Worm (Caenorhabditis elegans) whole organism, dauer: ENCODE results near the gene cup-14.

Experiments
- unc-62 ChIP-seq: sonication (generic microtip); optimal IDR thresholded peaks from 2 replicates; lab custom pipeline; 2017; ENCODE audit warnings: missing biosample characterization, missing genetic modification reagents, missing genetic modification characterization

cup-14 gene

DNA sequence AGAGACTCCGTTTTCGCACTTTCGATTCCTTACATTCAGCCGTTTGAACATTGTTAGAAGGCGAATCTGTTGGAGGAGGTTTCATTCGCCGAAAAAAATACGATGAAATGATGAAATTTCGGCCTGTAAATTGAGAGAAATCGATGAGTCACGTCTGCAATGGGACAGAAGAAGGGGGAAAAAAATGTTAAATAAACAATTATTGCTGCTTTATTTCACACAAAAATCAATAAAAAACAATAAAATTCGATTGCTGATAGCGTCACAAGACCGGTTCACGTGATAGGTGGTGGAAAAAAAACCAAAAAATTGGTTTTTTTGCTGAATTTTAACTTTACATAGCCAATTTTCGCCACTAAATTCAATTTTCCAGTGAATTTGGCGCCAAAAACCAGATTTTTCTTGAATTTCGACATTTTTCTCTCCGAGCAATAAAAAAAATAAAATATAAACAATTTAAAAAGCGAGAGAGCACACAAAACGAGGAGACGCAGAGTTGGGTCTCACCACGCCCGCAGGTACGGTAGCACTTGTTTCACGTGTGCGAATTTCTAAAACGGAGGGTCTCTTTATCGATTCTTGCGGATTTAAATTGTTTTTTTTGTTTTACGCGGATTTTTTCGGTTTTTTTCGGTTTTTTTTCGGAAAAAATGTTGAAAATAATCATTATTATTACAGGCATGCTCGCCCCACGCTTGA lies at the start of gene cup-14, which contains the start of gene ndub-8:
cup-14 (minus strand) TSS at position 51 of the 699 bp plus-strand sequence.
ndub-8 (plus strand) TSS at position 679 of the 699 bp plus-strand sequence.
- no peak for TF ChIP-seq unc-62 (GFP tag; lab: Kevin White, UChicago)

DNA sequence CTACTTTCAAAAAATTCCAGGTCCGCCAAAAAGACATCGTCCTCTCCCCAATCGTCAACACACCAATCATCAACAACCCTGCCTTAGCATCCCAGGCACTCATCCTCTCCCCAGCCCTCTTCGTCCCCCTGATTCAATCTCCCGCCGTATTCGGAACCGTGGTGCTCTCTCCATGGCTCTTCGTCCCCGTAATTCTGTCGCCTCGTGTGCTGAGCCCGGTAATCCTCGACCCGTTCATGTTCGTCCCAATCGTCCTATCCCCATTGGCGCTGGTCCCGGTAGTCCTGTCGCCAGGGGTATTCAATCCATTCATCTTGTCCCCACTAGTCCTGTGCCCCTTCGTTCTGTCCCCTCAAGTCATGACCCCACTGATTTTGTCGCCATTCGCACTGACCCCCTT lies 47.1 kb upstream of the cup-14 start:
- TF ChIP-seq unc-62 (GFP tag; lab: Kevin White, UChicago) = no peak

DNA sequence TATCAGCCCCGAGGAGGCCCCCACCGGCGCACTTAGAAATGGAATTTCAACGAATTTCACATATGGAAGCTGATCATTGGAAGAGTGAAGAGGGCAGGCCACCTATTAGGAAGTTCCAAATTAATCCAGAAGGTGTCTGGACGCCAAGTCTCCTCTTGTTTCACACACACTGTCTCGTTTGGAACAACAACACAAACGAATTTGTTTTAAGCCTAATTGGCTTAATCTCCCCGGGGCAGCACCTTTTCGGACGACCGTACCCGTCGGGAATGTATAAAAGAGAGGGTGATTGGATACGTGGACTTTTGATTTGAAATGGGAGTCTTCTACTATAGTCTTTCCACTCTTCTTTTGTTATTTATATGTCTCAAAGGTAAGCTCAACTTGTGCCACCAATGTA lies 44.0 kb upstream of the cup-14 start, which contains the start of gene mltn-3:
mltn-3 (plus strand) TSS at position 301 of the 400 bp plus-strand sequence.
- no peak for TF ChIP-seq unc-62 (GFP tag; lab: Kevin White, UChicago)

DNA sequence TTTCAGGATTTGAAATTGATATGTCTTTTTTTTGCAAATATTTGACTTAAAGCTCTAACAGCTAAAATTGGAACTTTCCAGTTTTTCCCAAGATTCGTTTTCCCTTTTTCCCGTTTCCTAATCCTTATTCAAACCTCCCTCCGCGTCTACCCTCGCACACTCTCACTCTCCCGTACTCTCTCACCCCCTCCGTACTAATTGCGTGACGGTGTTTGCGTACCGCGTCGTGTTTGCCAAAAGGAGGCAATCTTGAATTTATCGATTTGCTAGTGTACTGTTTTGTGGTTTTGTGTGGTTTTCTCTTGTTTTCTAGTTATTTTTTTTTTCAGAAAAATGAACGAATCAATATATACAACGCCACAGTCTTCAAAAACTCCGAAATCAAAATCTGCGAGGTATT lies 36.6 kb upstream of the cup-14 start, which contains the start of gene citk-1:
citk-1 (plus strand) TSS at position 323 of the 400 bp plus-strand sequence.
- TF ChIP-seq unc-62 (GFP tag; lab: Kevin White, UChicago) = no peak

DNA sequence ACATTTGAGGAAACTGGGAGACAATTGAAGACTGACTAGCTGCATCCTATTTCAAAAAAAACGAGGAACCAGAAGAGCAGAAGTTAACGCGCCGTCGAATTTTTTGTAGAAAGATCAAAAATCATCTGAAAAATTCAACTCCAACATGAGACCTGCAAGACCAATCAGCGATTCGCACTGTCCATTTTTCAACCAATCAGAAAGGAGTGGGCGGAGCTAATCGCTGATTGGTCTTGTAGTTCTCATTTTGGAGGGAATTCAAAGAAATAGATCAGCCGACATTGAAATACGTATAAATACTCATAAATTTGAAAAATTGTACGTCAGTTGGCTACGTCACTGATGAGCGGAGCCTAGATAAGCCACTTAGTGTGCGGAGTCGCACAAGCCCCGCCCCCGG lies 35.6 kb upstream of the cup-14 start:
- TF ChIP-seq unc-62 (GFP tag; lab: Kevin White, UChicago) = no peak

DNA sequence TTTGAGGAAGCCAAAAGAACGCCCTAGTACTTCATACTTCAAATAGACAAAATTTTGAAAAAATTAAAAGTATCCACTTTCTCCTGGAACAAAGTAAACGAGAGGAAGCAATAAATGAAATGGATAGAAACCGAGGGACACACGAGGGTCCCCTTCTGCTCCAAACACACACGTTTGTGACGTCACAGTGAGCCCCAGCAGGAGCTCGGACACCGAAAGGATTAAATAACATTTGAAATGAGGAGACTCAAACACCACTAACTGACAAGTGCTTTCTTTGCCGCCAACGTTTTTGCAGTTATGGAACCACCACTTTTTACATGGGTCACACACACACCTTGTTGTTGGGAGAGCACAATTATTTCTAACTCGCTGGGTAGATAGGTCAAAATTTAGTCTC lies 31.4 kb upstream of the cup-14 start:
- no peak for TF ChIP-seq unc-62 (GFP tag; lab: Kevin White, UChicago)

DNA sequence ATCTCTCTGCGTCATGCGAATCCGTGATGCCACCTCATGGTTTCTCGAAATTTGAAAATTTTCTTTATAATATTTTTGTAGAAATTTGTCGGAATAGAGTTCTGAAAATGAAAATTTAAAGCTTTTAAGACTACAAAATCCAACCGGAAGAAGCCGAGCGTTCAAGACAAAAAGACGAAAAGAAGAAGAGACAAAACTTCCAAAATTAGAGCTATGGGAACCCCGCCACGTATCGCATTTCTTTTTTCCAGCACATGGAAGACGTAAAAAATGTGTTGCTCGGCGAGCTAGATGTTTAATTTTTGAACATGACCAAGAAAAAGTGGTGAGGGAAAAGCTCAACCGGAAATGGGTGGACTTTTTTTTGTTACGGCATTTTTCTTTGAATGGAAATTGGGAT lies 30.0 kb upstream of the cup-14 start, which contains the start of gene W02B8.1:
W02B8.1 (minus strand) TSS at position 101 of the 400 bp plus-strand sequence.
- no peak for TF ChIP-seq unc-62 (GFP tag; lab: Kevin White, UChicago)

ce11 chrII:13899777-13900176 lies 27.7 kb upstream of the cup-14 start:
- TF ChIP-seq unc-62 (GFP tag; lab: Kevin White, UChicago) = no peak

- no peak for TF ChIP-seq unc-62 (GFP tag; lab: Kevin White, UChicago)
Observed at ce11 chrII:13896279-13896774, 24.3 kb upstream of the cup-14 start.

DNA sequence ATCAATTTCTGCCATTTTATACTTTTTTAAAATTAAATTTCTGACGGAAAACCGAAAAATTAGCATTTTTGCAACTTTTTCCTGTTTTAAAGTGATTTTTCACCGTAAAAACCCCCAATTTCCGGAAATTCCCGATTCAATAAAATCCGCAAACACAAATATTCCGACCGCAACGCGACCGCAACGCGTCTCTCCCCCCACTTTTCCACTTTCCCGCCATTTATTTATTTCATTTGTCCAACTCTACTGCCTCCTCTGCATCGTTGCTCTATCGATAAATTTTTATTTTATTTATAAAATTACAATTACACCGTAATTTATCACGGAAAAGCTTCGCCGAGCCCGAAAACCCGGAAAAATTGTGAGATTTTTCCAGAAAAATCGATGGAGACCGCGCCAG lies 16.2 kb upstream of the cup-14 start, which contains the start of gene mcd-1:
mcd-1 (plus strand) TSS at position 267 of the 400 bp plus-strand sequence.
- no peak for TF ChIP-seq unc-62 (GFP tag; lab: Kevin White, UChicago)

DNA sequence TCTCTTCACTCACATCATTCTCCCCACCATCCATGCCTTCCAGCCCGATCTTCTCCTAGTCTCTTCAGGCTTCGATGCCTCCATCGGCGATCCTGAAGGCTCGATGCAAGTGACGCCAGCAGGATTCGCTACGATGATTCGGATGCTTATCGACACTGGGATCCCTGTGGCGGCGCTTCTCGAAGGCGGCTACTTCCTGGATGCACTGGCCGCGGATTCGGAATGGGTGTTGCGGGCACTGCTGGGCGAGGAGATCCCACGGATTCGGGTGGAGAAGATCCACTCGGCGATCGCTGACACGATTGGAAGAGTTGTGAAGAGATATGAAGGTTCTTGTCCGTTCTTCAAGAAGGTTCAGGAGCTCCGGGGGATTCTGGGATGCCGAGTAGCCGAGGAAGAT lies 14.4 kb upstream of the cup-14 start:
- TF ChIP-seq unc-62 (GFP tag; lab: Kevin White, UChicago) = no peak

DNA sequence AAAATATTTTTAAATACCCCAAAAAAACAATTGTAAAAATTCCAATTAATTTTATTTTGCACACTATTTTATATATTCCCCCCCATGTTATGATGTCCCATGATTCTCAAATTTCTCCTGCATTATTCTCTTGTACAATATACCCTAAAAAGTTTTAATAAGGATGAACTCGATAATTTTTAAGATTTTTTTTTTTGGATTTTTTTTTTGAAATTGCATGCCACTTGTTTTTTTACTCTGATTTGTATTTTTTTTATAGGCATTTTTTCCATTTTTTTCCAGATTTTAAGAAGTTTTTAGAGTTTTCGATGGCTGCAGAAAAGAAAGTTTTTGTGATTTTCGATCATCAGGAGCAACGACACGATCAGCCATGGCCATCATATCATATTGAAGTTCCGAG lies 10.4 kb upstream of the cup-14 start, which contains the start of gene hda-10:
hda-10 (plus strand) TSS at position 301 of the 400 bp plus-strand sequence.
- no peak for TF ChIP-seq unc-62 (GFP tag; lab: Kevin White, UChicago)

- TF ChIP-seq unc-62 (GFP tag; lab: Kevin White, UChicago) = no peak
Observed at ce11 chrII:13879589-13879988, 7.5 kb upstream of the cup-14 start.

ce11 chrII:13877994-13878393 lies 6.0 kb upstream of the cup-14 start:
- no peak for TF ChIP-seq unc-62 (GFP tag; lab: Kevin White, UChicago)

- TF ChIP-seq unc-62 (GFP tag; lab: Kevin White, UChicago) = no peak
Observed at ce11 chrII:13875734-13876133, 3.7 kb upstream of the cup-14 start, which contains the start of gene ing-3. ing-3 (plus strand) TSS chrII:13876034.

DNA sequence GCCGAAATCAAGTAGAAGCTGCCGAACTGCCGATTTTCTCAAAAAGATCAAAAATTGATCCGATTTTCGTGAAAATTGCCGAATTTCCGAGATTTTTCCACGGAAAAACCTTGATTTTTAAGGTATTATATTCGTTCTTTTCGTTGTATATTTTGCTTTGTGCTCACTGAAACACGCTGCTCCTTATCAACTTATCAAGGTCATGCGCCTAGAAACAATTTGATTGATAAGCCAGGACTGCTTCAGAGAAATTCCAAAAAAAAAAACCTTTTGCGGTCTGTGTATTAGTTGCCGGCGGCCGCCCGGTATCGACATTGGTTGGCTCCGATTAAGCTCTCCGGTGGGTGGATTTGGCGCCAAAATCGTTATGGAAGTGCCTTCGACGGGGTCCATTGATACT lies 9.6 kb downstream of the cup-14 start:
- TF ChIP-seq unc-62 (GFP tag; lab: Kevin White, UChicago) = no peak

DNA sequence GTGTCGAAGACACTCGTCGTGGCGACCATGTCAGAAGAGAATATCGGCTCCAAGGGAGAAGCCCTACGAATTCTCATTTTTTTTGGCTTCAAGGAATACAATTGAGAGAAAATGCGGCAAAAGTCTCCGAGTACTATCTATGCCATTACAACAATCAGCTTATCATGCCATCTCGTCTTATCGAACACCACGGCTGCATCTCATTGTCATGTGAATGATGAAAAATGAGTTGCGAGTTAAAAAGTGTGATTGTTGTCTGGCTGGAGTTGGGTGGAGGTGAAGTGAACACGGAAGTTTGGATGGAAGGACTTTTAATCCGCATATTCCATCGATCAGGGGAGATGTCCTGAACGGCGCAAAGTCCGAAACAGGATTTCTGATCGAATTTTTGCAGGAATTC lies 11.1 kb downstream of the cup-14 start:
- no peak for TF ChIP-seq unc-62 (GFP tag; lab: Kevin White, UChicago)
